Worm (Caenorhabditis elegans): ENCODE results near the gene K12H6.6.

DNA sequence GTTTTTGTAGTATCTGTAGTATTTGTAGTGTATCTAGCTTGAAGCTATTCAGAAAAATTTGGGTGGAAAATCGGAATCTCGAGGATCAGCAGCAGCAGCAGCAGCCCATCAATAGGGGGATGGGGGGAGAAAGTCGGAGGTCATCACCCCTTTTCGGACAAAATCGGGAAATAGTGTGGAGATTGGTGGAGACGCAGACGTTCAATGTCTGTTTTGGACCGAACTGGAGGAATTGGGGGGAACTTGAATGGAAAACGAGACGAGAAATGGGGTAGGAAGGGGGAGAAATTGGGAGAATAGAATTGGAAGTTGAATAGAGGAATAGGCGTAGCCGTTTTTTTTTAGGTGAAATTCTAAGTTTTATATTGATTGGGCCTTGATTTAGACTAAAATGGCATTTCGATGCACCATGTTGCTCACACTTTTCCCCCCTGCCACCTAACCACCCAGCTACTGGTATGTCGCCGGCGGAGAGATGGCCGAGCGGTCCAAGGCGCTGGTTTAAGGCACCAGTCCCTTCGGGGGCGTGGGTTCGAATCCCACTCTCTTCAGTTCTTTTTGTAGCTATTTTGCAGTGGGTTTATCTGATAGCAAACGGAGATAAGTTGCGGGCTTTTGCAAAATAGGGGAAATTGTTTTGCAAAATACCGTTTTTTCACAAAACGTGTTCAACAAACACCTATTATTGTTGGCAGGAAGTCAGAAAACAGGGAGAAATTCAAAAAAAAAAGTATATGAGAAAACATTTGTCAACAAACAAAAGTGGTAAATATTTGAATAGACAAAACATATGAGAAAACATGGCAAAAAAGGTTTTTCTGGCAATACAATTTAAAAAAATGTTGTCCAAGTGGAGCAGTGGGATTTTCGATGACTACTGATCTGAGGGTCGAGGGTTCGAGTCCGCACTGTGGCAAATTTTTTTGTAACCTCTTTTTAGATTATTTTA lies 29.1 kb upstream of the K12H6.6 start:
- TF ChIP-seq hmg-1.2 (GFP tag; IDR thresholded peaks at IDR 0.05) (peak; percentile 68), B0336.3 (GFP tag; IDR thresholded peaks at IDR 0.05) (peak; percentile 46; the same call in 1 of the 2 replicates), mcd-1 (GFP tag; IDR thresholded peaks at IDR 0.05) (peak; percentile 35; the same call in 1 of the 2 replicates), Y79H2A.3 (GFP tag; conservative IDR thresholded peaks at IDR 0.05) (peak; percentile 59; the same call in 1 of the 2 replicates), snpc-4 (GFP tag; optimal IDR thresholded peaks at IDR 0.05) (peak; percentile 41), snpc-4 (tag; optimal IDR thresholded peaks at IDR 0.05) (peak in 3 of 4 experiments; percentile 31 to 60 (median 33)), ama-1 (optimal IDR thresholded peaks at IDR 0.05) (no peak), ama-1 (GFP tag; optimal IDR thresholded peaks at IDR 0.05) (peak in 1 of 2 experiments; percentile 53)

All from whole organism, young adult.